Worm (Caenorhabditis elegans) whole organism, young adult: Measurements from ENCODE around the gene glb-29.
A peak's percentile ranks its signal among the peaks of the same experiment; 100 is the strongest.

Experiments
- C06A6.2 ChIP-seq: fragments of 200-800 bp; sonication (Bioruptor generic); conservative IDR thresholded peaks from 2 replicates; pipeline ENCODE4 v1.3.6; 2022; ENCODE audit warnings: missing genetic modification characterization, missing compliant biosample characterization
- C17E4.6 ChIP-seq: fragments of 200-800 bp; sonication (Bioruptor generic); IDR thresholded peaks from 2 replicates; pipeline ENCODE4 v1.3.6; 2022; ENCODE audit warnings: missing genetic modification reagents, missing genetic modification characterization, missing compliant biosample characterization
- F10E7.11 ChIP-seq: sonication (generic microtip); optimal IDR thresholded peaks from 2 replicates; lab custom pipeline; 2017; ENCODE audit warnings: mild to moderate bottlenecking, missing genetic modification characterization, moderate library complexity, missing compliant biosample characterization
- F49E8.2 ChIP-seq: sonication (generic microtip); optimal IDR thresholded peaks from 3 replicates; lab custom pipeline; 2017; ENCODE audit warnings: missing genetic modification characterization, mild to moderate bottlenecking, missing compliant biosample characterization, antibody characterized with exemption, moderate library complexity; ENCODE audit not compliant: insufficient read depth
- F55B11.4 ChIP-seq: sonication (generic microtip); optimal IDR thresholded peaks from 2 replicates; lab custom pipeline; 2016; ENCODE audit warnings: missing compliant biosample characterization, missing genetic modification characterization, borderline replicate concordance; ENCODE audit not compliant: insufficient read depth
- K11D2.4 ChIP-seq: fragments of 200-800 bp; sonication (Bioruptor generic); IDR thresholded peaks from 2 replicates; pipeline ENCODE4 v1.3.6; 2022; ENCODE audit warnings: missing genetic modification reagents, missing genetic modification characterization, missing compliant biosample characterization
- T07F8.4 ChIP-seq: sonication (generic microtip); optimal IDR thresholded peaks from 2 replicates; lab custom pipeline; 2016; ENCODE audit warnings: mild to moderate bottlenecking, missing genetic modification characterization, moderate library complexity, missing compliant biosample characterization
- Y53F4B.3 ChIP-seq: fragments of 200-800 bp; sonication (Bioruptor generic); IDR thresholded peaks from 2 replicates; pipeline ENCODE4 v1.3.6; 2022; ENCODE audit warnings: missing genetic modification reagents, missing genetic modification characterization, missing compliant biosample characterization
- Y79H2A.3 ChIP-seq: fragments of 200-800 bp; sonication (Bioruptor generic); conservative IDR thresholded peaks from 2 replicates; pipeline ENCODE4 v1.3.6; 2022; ENCODE audit warnings: missing genetic modification reagents, missing genetic modification characterization, missing compliant biosample characterization
- Y95B8A.8 ChIP-seq: fragments of 200-800 bp; sonication (Bioruptor generic); IDR thresholded peaks from 2 replicates; pipeline ENCODE4 v1.3.6; 2022; ENCODE audit warnings: missing genetic modification reagents, missing genetic modification characterization, missing compliant biosample characterization
- ZK185.1 ChIP-seq: sonication (generic microtip); optimal IDR thresholded peaks from 2 replicates; lab custom pipeline; 2016; ENCODE audit warnings: mild to moderate bottlenecking, missing genetic modification characterization, missing compliant biosample characterization; ENCODE audit not compliant: poor library complexity, severe bottlenecking
- akir-1 ChIP-seq: fragments of 200-800 bp; sonication (Bioruptor generic); optimal IDR thresholded peaks from 2 replicates; lab custom pipeline; 2018; ENCODE audit warnings: mild to moderate bottlenecking, missing genetic modification characterization, moderate library complexity, missing compliant biosample characterization
- ama-1 ChIP-seq, 3 experiments: fragments of 150-350 bp in 1 of 3; sonication (generic microtip) in 2 of 3; optimal IDR thresholded peaks; 2 replicates each; lab custom pipeline; 2014 to 2018; ENCODE audit warnings: missing biosample characterization in 2 of 3, missing genetic modification characterization in 2 of 3, missing genetic modification reagents in 2 of 3
- atf-7 ChIP-seq: sonication (generic microtip); optimal IDR thresholded peaks from 2 replicates; lab custom pipeline; 2017; ENCODE audit warnings: mild to moderate bottlenecking, missing genetic modification characterization, missing compliant biosample characterization
- attf-6 ChIP-seq: fragments of 200-800 bp; sonication (Bioruptor generic); IDR thresholded peaks from 2 replicates; pipeline ENCODE4 v1.3.6; 2022; ENCODE audit warnings: missing genetic modification reagents, missing genetic modification characterization, missing compliant biosample characterization
- cebp-1 ChIP-seq, 2 experiments: fragments of 200-800 bp in 1 of 2; sonication (Bioruptor generic) in 1 of 2; sonication (generic microtip) in 1 of 2; IDR thresholded peaks in 1 of 2; optimal IDR thresholded peaks in 1 of 2; 2 replicates each; pipeline versions ENCODE4 v1.3.6 to Lab custom; 2017 to 2022; ENCODE audit warnings: missing compliant biosample characterization in 2 of 2, missing genetic modification characterization in 2 of 2, mild to moderate bottlenecking in 1 of 2, missing genetic modification reagents in 1 of 2, moderate library complexity in 1 of 2
- cebp-2 ChIP-seq: fragments of 200-800 bp; sonication (Bioruptor generic); IDR thresholded peaks from 2 replicates; pipeline ENCODE4 v1.3.6; 2022; ENCODE audit warnings: missing genetic modification characterization, missing compliant biosample characterization
- ceh-100 ChIP-seq: fragments of 200-800 bp; sonication (Bioruptor generic); IDR thresholded peaks from 2 replicates; pipeline ENCODE4 v1.3.6; 2022; ENCODE audit warnings: missing genetic modification reagents, missing genetic modification characterization, missing compliant biosample characterization
- ceh-58 ChIP-seq: fragments of 200-800 bp; sonication (Bioruptor generic); IDR thresholded peaks from 2 replicates; pipeline ENCODE4 v1.3.6; 2022; ENCODE audit warnings: missing genetic modification characterization, missing compliant biosample characterization
- dox-1 ChIP-seq: fragments of 200-800 bp; sonication (Bioruptor generic); IDR thresholded peaks from 2 replicates; pipeline ENCODE4 v1.3.6; 2022; ENCODE audit warnings: missing genetic modification reagents, missing genetic modification characterization, missing compliant biosample characterization
- egl-44 ChIP-seq: fragments of 200-800 bp; sonication (Bioruptor generic); IDR thresholded peaks from 2 replicates; pipeline ENCODE4 v1.3.6; 2022; ENCODE audit warnings: missing genetic modification reagents, missing genetic modification characterization, missing compliant biosample characterization
- egrh-3 ChIP-seq: fragments of 200-800 bp; sonication (Bioruptor generic); IDR thresholded peaks from 2 replicates; pipeline ENCODE4 v1.3.6; 2022; ENCODE audit warnings: missing genetic modification reagents, missing genetic modification characterization, missing compliant biosample characterization
- fkh-3 ChIP-seq: sonication (generic microtip); optimal IDR thresholded peaks from 2 replicates; lab custom pipeline; 2016; ENCODE audit warnings: mild to moderate bottlenecking, missing genetic modification characterization, missing compliant biosample characterization
- hlh-12 ChIP-seq: sonication (generic microtip); optimal IDR thresholded peaks from 2 replicates; lab custom pipeline; 2016; ENCODE audit warnings: missing genetic modification characterization, missing compliant biosample characterization
- hmg-1.2 ChIP-seq: fragments of 200-800 bp; sonication (Bioruptor generic); IDR thresholded peaks from 2 replicates; pipeline ENCODE4 v1.3.6; 2022; ENCODE audit warnings: missing genetic modification reagents, missing genetic modification characterization, missing compliant biosample characterization
- hmg-20 ChIP-seq: fragments of 200-800 bp; sonication (Bioruptor generic); IDR thresholded peaks from 2 replicates; pipeline ENCODE4 v1.3.6; 2022; ENCODE audit warnings: missing genetic modification reagents, missing genetic modification characterization, missing compliant biosample characterization
- lag-1 ChIP-seq: fragments of 200-800 bp; sonication (Bioruptor generic); IDR thresholded peaks from 2 replicates; pipeline ENCODE4 v1.3.6; 2022; ENCODE audit warnings: missing genetic modification reagents, missing genetic modification characterization, missing compliant biosample characterization
- lin-54 ChIP-seq: fragments of 200-800 bp; sonication (Bioruptor generic); optimal IDR thresholded peaks from 2 replicates; lab custom pipeline; 2018; ENCODE audit warnings: mild to moderate bottlenecking, missing genetic modification characterization, missing compliant biosample characterization
- madf-10 ChIP-seq: sonication (generic microtip); optimal IDR thresholded peaks from 2 replicates; lab custom pipeline; 2016; ENCODE audit warnings: mild to moderate bottlenecking, missing genetic modification characterization, missing compliant biosample characterization
- madf-3 ChIP-seq: fragments of 200-800 bp; sonication (Bioruptor generic); IDR thresholded peaks from 2 replicates; pipeline ENCODE4 v1.3.6; 2022; ENCODE audit warnings: missing genetic modification reagents, missing genetic modification characterization, missing compliant biosample characterization
- madf-6 ChIP-seq: fragments of 200-800 bp; sonication (Bioruptor generic); IDR thresholded peaks from 2 replicates; pipeline ENCODE4 v1.3.6; 2022; ENCODE audit warnings: missing genetic modification reagents, missing genetic modification characterization, missing compliant biosample characterization
- mcd-1 ChIP-seq: fragments of 200-800 bp; sonication (Bioruptor generic); IDR thresholded peaks from 2 replicates; pipeline ENCODE4 v1.3.6; 2022; ENCODE audit warnings: missing genetic modification reagents, missing genetic modification characterization, missing compliant biosample characterization
- mes-4 ChIP-seq: sonication (generic microtip); optimal IDR thresholded peaks from 2 replicates; lab custom pipeline; 2016; ENCODE audit warnings: missing genotype, missing genetic modification characterization, missing compliant biosample characterization
- nhr-27 ChIP-seq: fragments of 200-800 bp; sonication (Bioruptor generic); optimal IDR thresholded peaks from 2 replicates; lab custom pipeline; 2018; ENCODE audit warnings: mild to moderate bottlenecking, missing genetic modification characterization, moderate library complexity, missing compliant biosample characterization
- pbrm-1 ChIP-seq: fragments of 200-800 bp; sonication (Bioruptor generic); IDR thresholded peaks from 2 replicates; pipeline ENCODE4 v1.3.6; 2022; ENCODE audit warnings: missing genetic modification reagents, missing genetic modification characterization, missing compliant biosample characterization
- pha-4 ChIP-seq: fragments of 150-350 bp; sonication (generic microtip); optimal IDR thresholded peaks from 2 replicates; lab custom pipeline; 2014; ENCODE audit warnings: missing biosample characterization, missing genetic modification reagents, missing genetic modification characterization
- rcor-1 ChIP-seq: fragments of 200-800 bp; sonication (Bioruptor generic); IDR thresholded peaks from 2 replicates; pipeline ENCODE4 v1.3.6; 2022; ENCODE audit warnings: missing genetic modification reagents, missing genetic modification characterization, missing compliant biosample characterization
- rpc-1 ChIP-seq, 2 experiments: fragments of 150-350 bp in 1 of 2; sonication (generic microtip) in 1 of 2; optimal IDR thresholded peaks; 2 replicates each; lab custom pipeline; 2014 to 2018; ENCODE audit warnings: missing biosample characterization in 1 of 2, missing genetic modification characterization in 1 of 2, missing genetic modification reagents in 1 of 2, missing genotype in 1 of 2
- sdz-38 ChIP-seq: sonication (generic microtip); optimal IDR thresholded peaks from 2 replicates; lab custom pipeline; 2016; ENCODE audit warnings: missing genotype, missing genetic modification characterization, missing compliant biosample characterization
- snpc-1.3 ChIP-seq: sonication (generic microtip); optimal IDR thresholded peaks from 2 replicates; lab custom pipeline; 2017; ENCODE audit warnings: missing genetic modification characterization, mild to moderate bottlenecking, missing compliant biosample characterization, antibody characterized with exemption, moderate library complexity, missing genotype, missing genetic modification reagents; ENCODE audit not compliant: insufficient read depth
- snpc-3.4 ChIP-seq: sonication (generic microtip); optimal IDR thresholded peaks from 2 replicates; lab custom pipeline; 2017; ENCODE audit warnings: missing genetic modification characterization, mild to moderate bottlenecking, missing compliant biosample characterization, antibody characterized with exemption, moderate library complexity, missing genotype, missing genetic modification reagents
- tbx-9 ChIP-seq: sonication (generic microtip); optimal IDR thresholded peaks from 2 replicates; lab custom pipeline; 2016; ENCODE audit warnings: borderline replicate concordance, missing genetic modification characterization, inconsistent platforms, missing compliant biosample characterization
- unc-130 ChIP-seq: sonication (generic microtip); optimal IDR thresholded peaks from 2 replicates; lab custom pipeline; 2016; ENCODE audit warnings: missing genetic modification reagents, missing genetic modification characterization, missing compliant biosample characterization
- unc-62 ChIP-seq: fragments of 150-350 bp; optimal IDR thresholded peaks from 2 replicates; lab custom pipeline; 2014; ENCODE audit warnings: missing biosample characterization, missing genetic modification reagents, missing genetic modification characterization
- ztf-25 ChIP-seq: fragments of 200-800 bp; sonication (Bioruptor generic); IDR thresholded peaks from 2 replicates; pipeline ENCODE4 v1.3.6; 2022; ENCODE audit warnings: missing genetic modification reagents, missing genetic modification characterization, missing compliant biosample characterization
- ztf-26 ChIP-seq: sonication (generic microtip); optimal IDR thresholded peaks from 2 replicates; lab custom pipeline; 2017; ENCODE audit warnings: missing genetic modification characterization, missing compliant biosample characterization
- ztf-28 ChIP-seq: fragments of 200-800 bp; sonication (Bioruptor generic); IDR thresholded peaks from 2 replicates; pipeline ENCODE4 v1.3.6; 2022; ENCODE audit warnings: missing genetic modification reagents, missing genetic modification characterization, missing compliant biosample characterization

The glb-29 gene

DNA sequence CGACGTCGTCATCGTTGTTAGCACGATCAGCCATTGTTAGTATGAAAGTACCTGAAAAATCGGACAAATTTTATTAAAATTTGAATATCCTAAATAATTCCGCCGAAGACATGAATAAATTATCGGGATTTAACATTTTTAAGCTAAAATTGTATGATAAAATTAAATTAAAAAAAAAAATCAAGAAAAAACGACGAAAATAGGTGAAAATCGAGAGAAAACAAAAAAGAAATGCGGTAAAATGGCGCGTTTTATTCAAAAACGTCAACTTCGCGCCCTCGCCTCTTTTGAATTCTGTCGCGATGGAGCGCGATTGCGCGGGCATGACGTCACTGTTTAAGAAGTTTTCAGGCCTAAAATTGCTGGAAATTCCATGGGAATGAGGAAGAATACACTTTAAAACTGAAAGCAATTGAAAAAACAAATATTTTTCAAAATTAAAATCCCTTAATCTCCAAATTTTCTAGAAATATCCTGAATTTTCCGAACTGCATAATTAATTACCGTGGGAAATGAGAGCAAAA lies 2.2 kb upstream of the glb-29 start, which contains the start of gene mcm-2 (continued):
- TF ChIP-seq Y79H2A.3 (GFP tag; lab: Robert Waterston, UW) (peak; percentile 65; the same call in 1 of the 2 replicates), mcd-1 (GFP tag; lab: Robert Waterston, UW) (peak; percentile 98), snpc-1.3 (tag; lab: Kevin White, UChicago) (peak; percentile 90), ZK185.1 (tag; lab: Kevin White, UChicago) (no peak), hlh-12 (tag; lab: Kevin White, UChicago) (no peak), F49E8.2 (tag; lab: Kevin White, UChicago) (peak; percentile 95), madf-10 (tag; lab: Kevin White, UChicago) (no peak), Y53F4B.3 (GFP tag; lab: Robert Waterston, UW) (no peak), ceh-100 (GFP tag; lab: Robert Waterston, UW) (peak; percentile 80), madf-3 (no peak), tbx-9 (tag; lab: Kevin White, UChicago) (no peak), egl-44 (GFP tag; lab: Robert Waterston, UW) (no peak), lin-54 (GFP tag; lab: Kevin White, UChicago) (peak; percentile 98), lag-1 (GFP tag; lab: Robert Waterston, UW) (no peak), cebp-1 (GFP tag; IDR thresholded peaks at IDR 0.05; lab: Robert Waterston, UW) (no peak), cebp-1 (tag; optimal IDR thresholded peaks at IDR 0.05; lab: Kevin White, UChicago) (no peak), mes-4 (tag; lab: Kevin White, UChicago) (no peak), C17E4.6 (GFP tag; lab: Robert Waterston, UW) (peak; percentile 90), pbrm-1 (peak; percentile 86), ztf-25 (GFP tag; lab: Robert Waterston, UW) (no peak), T07F8.4 (tag; lab: Kevin White, UChicago) (no peak), unc-62 (GFP tag; lab: Kevin White, UChicago) (no peak), ztf-26 (no peak), attf-6 (GFP tag; lab: Robert Waterston, UW) (peak; percentile 84), cebp-2 (GFP tag; lab: Robert Waterston, UW) (no peak), hmg-1.2 (GFP tag; lab: Robert Waterston, UW) (peak; percentile 73), ztf-28 (GFP tag; lab: Robert Waterston, UW) (peak; percentile 90), ama-1 (optimal IDR thresholded peaks at IDR 0.05; lab: Kevin White, UChicago) (no peak), ama-1 (GFP tag; optimal IDR thresholded peaks at IDR 0.05; lab: Kevin White, UChicago) (no peak), madf-6 (GFP tag; lab: Robert Waterston, UW) (peak; percentile 99), dox-1 (no peak), K11D2.4 (no peak), rcor-1 (GFP tag; lab: Robert Waterston, UW) (peak; percentile 86), sdz-38 (tag; lab: Kevin White, UChicago) (no peak), F10E7.11 (tag; lab: Kevin White, UChicago) (no peak), C06A6.2 (GFP tag; lab: Robert Waterston, UW) (no peak), egrh-3 (GFP tag; lab: Robert Waterston, UW) (no peak), F55B11.4 (no peak), atf-7 (tag; lab: Kevin White, UChicago) (peak; percentile 93), fkh-3 (tag; lab: Kevin White, UChicago) (no peak), akir-1 (GFP tag; lab: Kevin White, UChicago) (no peak), nhr-27 (tag; lab: Kevin White, UChicago) (no peak), Y95B8A.8 (peak; percentile 96), hmg-20 (GFP tag; lab: Robert Waterston, UW) (no peak), unc-130 (GFP tag; lab: Kevin White, UChicago) (peak; percentile 91), ceh-58 (no peak), pha-4 (tag; lab: Kevin White, UChicago) (no peak), snpc-3.4 (tag; lab: Kevin White, UChicago) (peak; percentile 95), rpc-1 (optimal IDR thresholded peaks at IDR 0.05; lab: Kevin White, UChicago) (no peak), rpc-1 (tag; optimal IDR thresholded peaks at IDR 0.05; lab: Kevin White, UChicago) (peak; percentile 9)
